Worm (Caenorhabditis elegans): ENCODE measurements around the gene Y53G8AL.1.

ce11 chrIII:3278610-3279009 lies 45.7 kb downstream of the Y53G8AL.1 start, which contains the start of gene Y53G8AM.8:
- no peak for TF ChIP-seq unc-86 (tag; optimal IDR thresholded peaks at IDR 0.05)
- TF ChIP-seq T23F11.4 (GFP tag; optimal IDR thresholded peaks at IDR 0.05): no peak
- no peak for TF ChIP-seq npax-4 (tag; optimal IDR thresholded peaks at IDR 0.05)
- no peak for TF ChIP-seq pag-3 (tag; optimal IDR thresholded peaks at IDR 0.05; ENCODE audit: borderline replicate concordance)
- no peak for TF ChIP-seq gmeb-2 (tag; optimal IDR thresholded peaks at IDR 0.05)
- no peak for TF ChIP-seq pha-2 (tag; optimal IDR thresholded peaks at IDR 0.05)
- TF ChIP-seq pha-4 (tag; optimal IDR thresholded peaks at IDR 0.05): no peak
- TF ChIP-seq fkh-10 (GFP tag; optimal IDR thresholded peaks at IDR 0.05): no peak

Measured in whole organism, late embryonic.